Worm (Caenorhabditis elegans) whole organism, midembryonic: Measurements from ENCODE around the gene fcmt-1.
"Not testable (repeated sequence)": the region's sequence is repeated elsewhere in the genome, so short reads cannot be mapped to it uniquely, and the experiment has no call there.

ENCODE experiments used
- T22C8.4 ChIP-seq: fragments of 200-800 bp; sonication (Bioruptor generic); IDR thresholded peaks from 2 replicates; pipeline ENCODE4 v1.3.6; 2022; ENCODE audit warnings: missing genetic modification characterization, missing compliant biosample characterization
- cog-1 ChIP-seq: sonication (generic microtip); optimal IDR thresholded peaks from 2 replicates; lab custom pipeline; 2016; ENCODE audit warnings: missing genetic modification characterization, missing compliant biosample characterization
- flt-1 ChIP-seq: fragments of 200-800 bp; sonication (Bioruptor generic); IDR thresholded peaks from 2 replicates; pipeline ENCODE4 v1.3.6; 2022; ENCODE audit warnings: missing genetic modification characterization, missing compliant biosample characterization
- klf-2 ChIP-seq: fragments of 200-800 bp; sonication (Bioruptor generic); conservative IDR thresholded peaks from 2 replicates; pipeline ENCODE4 v1.3.6; 2022; ENCODE audit warnings: missing genetic modification reagents, missing genetic modification characterization, missing compliant biosample characterization
- med-1 ChIP-seq: sonication (generic microtip); optimal IDR thresholded peaks from 2 replicates; lab custom pipeline; 2017; ENCODE audit warnings: missing genetic modification characterization, mild to moderate bottlenecking, missing compliant biosample characterization, antibody characterized with exemption, missing genetic modification reagents; ENCODE audit not compliant: insufficient read depth
- ref-1 ChIP-seq: fragments of 200-800 bp; sonication (Bioruptor generic); conservative IDR thresholded peaks from 2 replicates; pipeline ENCODE4 v1.3.6; 2022; ENCODE audit warnings: missing genetic modification reagents, missing genetic modification characterization, missing compliant biosample characterization
- tab-1 ChIP-seq: fragments of 200-800 bp; sonication (Bioruptor generic); IDR thresholded peaks from 2 replicates; pipeline ENCODE4 v1.3.6; 2022; ENCODE audit warnings: missing genetic modification characterization, missing compliant biosample characterization
- ztf-29 ChIP-seq: fragments of 200-800 bp; sonication (Bioruptor generic); IDR thresholded peaks from 2 replicates; pipeline ENCODE4 v1.3.6; 2022; ENCODE audit warnings: missing genetic modification reagents, missing genetic modification characterization, missing compliant biosample characterization

ce11 chrII:11695161-11695944 lies 14.0 kb downstream of the fcmt-1 start, which contains the start of gene tars-1:
- TF ChIP-seq ztf-29 (GFP tag; lab: Robert Waterston, UW); klf-2 (GFP tag; lab: Robert Waterston, UW); flt-1; cog-1 (tag; lab: Kevin White, UChicago); T22C8.4 (GFP tag; lab: Robert Waterston, UW); tab-1 (GFP tag; lab: Robert Waterston, UW); med-1 (GFP tag; lab: Kevin White, UChicago); ref-1 (GFP tag; lab: Robert Waterston, UW): not testable (repeated sequence)
